Fruit fly (Drosophila melanogaster) whole organism, embryonic: ENCODE measurements around the gene gukh.

Source experiments
- Asciz ChIP-seq: fragments of 200-800 bp; sonication (Bioruptor generic); optimal IDR thresholded peaks from 2 replicates; lab custom pipeline; 2017; ENCODE audit warnings: missing biosample characterization, mild to moderate bottlenecking, missing genetic modification characterization, missing genetic modification reagents
- Atf3 ChIP-seq: fragments of 200-800 bp; sonication (Bioruptor generic); optimal IDR thresholded peaks from 3 replicates; lab custom pipeline; 2016; ENCODE audit warnings: missing biosample characterization, missing genetic modification characterization
- Blimp-1 ChIP-seq: fragments of 200-800 bp; sonication (Bioruptor generic); optimal IDR thresholded peaks from 3 replicates; lab custom pipeline; 2018; ENCODE audit warnings: missing biosample characterization, missing genetic modification characterization, mild to moderate bottlenecking, moderate library complexity, missing genetic modification reagents
- CG10147 ChIP-seq: fragments of 200-800 bp; sonication (Bioruptor generic); optimal IDR thresholded peaks from 2 replicates; lab custom pipeline; 2019; ENCODE audit warnings: missing biosample characterization, mild to moderate bottlenecking, missing genetic modification characterization, moderate library complexity
- CG10209 ChIP-seq: fragments of 200-800 bp; sonication (Bioruptor generic); optimal IDR thresholded peaks from 3 replicates; lab custom pipeline; 2017; ENCODE audit warnings: missing biosample characterization, mild to moderate bottlenecking, missing genetic modification characterization, missing genetic modification reagents
- CG11695 ChIP-seq: fragments of 200-800 bp; sonication (Bioruptor generic); IDR thresholded peaks from 3 replicates; pipeline ENCODE4 v1.3.6; 2022; ENCODE audit warnings: missing biosample characterization, missing genetic modification characterization
- CG12071 ChIP-seq: fragments of 200-800 bp; sonication (Bioruptor generic); optimal IDR thresholded peaks from 3 replicates; lab custom pipeline; 2018; ENCODE audit warnings: missing biosample characterization, mild to moderate bottlenecking, missing genetic modification characterization
- CG12744 ChIP-seq: fragments of 200-800 bp; sonication (Bioruptor generic); optimal IDR thresholded peaks from 2 replicates; lab custom pipeline; 2016; ENCODE audit warnings: missing biosample characterization, missing genetic modification characterization
- CG13624 ChIP-seq: fragments of 200-800 bp; sonication (Bioruptor generic); optimal IDR thresholded peaks from 2 replicates; lab custom pipeline; 2016; ENCODE audit warnings: missing biosample characterization, missing genetic modification characterization
- CG14667 ChIP-seq: fragments of 200-800 bp; sonication (Bioruptor generic); IDR thresholded peaks from 2 replicates; pipeline ENCODE4 v1.3.6; 2022; ENCODE audit warnings: missing biosample characterization, missing genetic modification characterization
- CG15073 ChIP-seq: fragments of 200-800 bp; sonication (Bioruptor generic); optimal IDR thresholded peaks from 2 replicates; lab custom pipeline; 2016; ENCODE audit warnings: missing biosample characterization, missing genetic modification characterization
- CG16813 ChIP-seq: fragments of 200-800 bp; sonication (Bioruptor generic); IDR thresholded peaks from 3 replicates; pipeline ENCODE4 v1.3.6; 2022; ENCODE audit warnings: missing biosample characterization, missing genetic modification characterization; ENCODE audit not compliant: partially characterized antibody
- CG16815 ChIP-seq: fragments of 200-800 bp; sonication (Bioruptor generic); optimal IDR thresholded peaks from 3 replicates; lab custom pipeline; 2017; ENCODE audit warnings: missing biosample characterization, mild to moderate bottlenecking, missing genetic modification characterization
- CG17829 ChIP-seq: fragments of 200-800 bp; optimal IDR thresholded peaks from 2 replicates; lab custom pipeline; 2019; ENCODE audit warnings: missing biosample characterization, mild to moderate bottlenecking, missing genetic modification characterization, moderate library complexity
- CG18476 ChIP-seq: fragments of 200-800 bp; sonication (Bioruptor generic); optimal IDR thresholded peaks from 2 replicates; lab custom pipeline; 2016; ENCODE audit warnings: missing biosample characterization, mild to moderate bottlenecking, missing genetic modification characterization
- CG3065 ChIP-seq: fragments of 200-800 bp; sonication (Bioruptor generic); optimal IDR thresholded peaks from 2 replicates; lab custom pipeline; 2016; ENCODE audit warnings: missing biosample characterization, missing genetic modification characterization
- CG31441 ChIP-seq: fragments of 200-800 bp; sonication (Bioruptor generic); IDR thresholded peaks from 2 replicates; pipeline ENCODE4 v1.3.6; 2022; ENCODE audit warnings: missing biosample characterization, missing genetic modification characterization
- CG6254 ChIP-seq: fragments of 200-800 bp; sonication (Bioruptor generic); optimal IDR thresholded peaks from 3 replicates; lab custom pipeline; 2017; ENCODE audit warnings: mild to moderate bottlenecking, missing biosample characterization, missing genetic modification reagents, missing genetic modification characterization
- CG6689 ChIP-seq: fragments of 200-800 bp; sonication (Bioruptor generic); IDR thresholded peaks from 2 replicates; pipeline ENCODE4 v1.3.6; 2022; ENCODE audit warnings: missing biosample characterization, missing genetic modification characterization
- CG7786 ChIP-seq: fragments of 200-800 bp; sonication (Bioruptor generic); optimal IDR thresholded peaks from 2 replicates; lab custom pipeline; 2016; ENCODE audit warnings: missing biosample characterization, missing genetic modification characterization
- CG8765 ChIP-seq: fragments of 200-800 bp; sonication (Bioruptor generic); IDR thresholded peaks from 2 replicates; pipeline ENCODE4 v1.3.6; 2022; ENCODE audit warnings: missing biosample characterization, missing genetic modification characterization
- Dek ChIP-seq: fragments of 200-800 bp; sonication (Bioruptor generic); optimal IDR thresholded peaks from 3 replicates; lab custom pipeline; 2019; ENCODE audit warnings: missing biosample characterization, mild to moderate bottlenecking, missing genetic modification characterization, moderate library complexity
- Dip2 ChIP-seq: fragments of 200-800 bp; sonication (Bioruptor generic); IDR thresholded peaks from 2 replicates; pipeline ENCODE4 v1.3.6; 2022; ENCODE audit warnings: missing biosample characterization, missing genetic modification characterization
- Drgx ChIP-seq: fragments of 200-800 bp; sonication (Bioruptor generic); IDR thresholded peaks from 2 replicates; pipeline ENCODE4 v1.3.6; 2022; ENCODE audit warnings: missing biosample characterization, missing genetic modification characterization
- Eip74EF ChIP-seq, 2 experiments: fragments of 200-800 bp in 1 of 2; fragments of >200 bp in 1 of 2; sonication (Bioruptor generic) in 1 of 2; optimal IDR thresholded peaks; 2 replicates each; lab custom pipeline; 2017 to 2019; ENCODE audit warnings: missing biosample characterization in 2 of 2, missing genetic modification characterization in 2 of 2, mild to moderate bottlenecking in 1 of 2, moderate library complexity in 1 of 2
- Ets65A ChIP-seq: fragments of 200-800 bp; sonication (Bioruptor generic); peaks from one replicate; lab custom pipeline; 2016; ENCODE audit warnings: missing biosample characterization, missing genetic modification characterization
- Gsc ChIP-seq: fragments of 200-800 bp; sonication (Bioruptor generic); IDR thresholded peaks from 2 replicates; pipeline ENCODE4 v1.3.6; 2022; ENCODE audit warnings: missing biosample characterization, missing genetic modification characterization
- HLH54F ChIP-seq: fragments of 200-800 bp; sonication (Bioruptor generic); optimal IDR thresholded peaks from 3 replicates; lab custom pipeline; 2016; ENCODE audit warnings: missing biosample characterization, missing genetic modification characterization
- Nf-YA ChIP-seq: fragments of 200-800 bp; sonication (Bioruptor generic); IDR thresholded peaks from 2 replicates; pipeline ENCODE4 v1.3.6; 2022; ENCODE audit warnings: missing biosample characterization, missing genetic modification characterization
- Nf-YC ChIP-seq: fragments of 200-800 bp; optimal IDR thresholded peaks from 3 replicates; lab custom pipeline; 2019; ENCODE audit warnings: missing biosample characterization, mild to moderate bottlenecking, missing genetic modification characterization, moderate library complexity
- Rx ChIP-seq: fragments of 200-800 bp; sonication (Bioruptor generic); IDR thresholded peaks from 2 replicates; pipeline ENCODE4 v1.3.6; 2022; ENCODE audit warnings: missing biosample characterization, missing genetic modification characterization
- aop ChIP-seq: fragments of 200-800 bp; sonication (Bioruptor generic); IDR thresholded peaks from 2 replicates; pipeline ENCODE4 v1.3.6; 2022; ENCODE audit warnings: missing biosample characterization, missing genetic modification characterization
- bab2 ChIP-seq: fragments of 200-800 bp; sonication (Bioruptor generic); optimal IDR thresholded peaks from 2 replicates; lab custom pipeline; 2016; ENCODE audit warnings: missing biosample characterization, missing genetic modification characterization
- dmrt99B ChIP-seq: fragments of 200-800 bp; sonication (Bioruptor generic); optimal IDR thresholded peaks from 2 replicates; lab custom pipeline; 2018; ENCODE audit warnings: missing biosample characterization, mild to moderate bottlenecking, missing genetic modification characterization, moderate library complexity
- dysf ChIP-seq: fragments of 200-800 bp; sonication (Bioruptor generic); IDR thresholded peaks from 3 replicates; pipeline ENCODE4 v1.3.6; 2022; ENCODE audit warnings: missing biosample characterization, missing genetic modification characterization
- grn ChIP-seq: fragments of 200-800 bp; sonication (Bioruptor generic); optimal IDR thresholded peaks from 3 replicates; lab custom pipeline; 2017; ENCODE audit warnings: missing biosample characterization, missing genetic modification characterization
- knrl ChIP-seq: fragments of 200-800 bp; sonication (Bioruptor generic); IDR thresholded peaks from 3 replicates; pipeline ENCODE4 v1.3.6; 2022; ENCODE audit warnings: missing biosample characterization, missing genetic modification characterization; ENCODE audit not compliant: partially characterized antibody
- lola ChIP-seq, 3 experiments: fragments of >200 bp in 2 of 3; fragments of 200-800 bp in 1 of 3; sonication (Bioruptor generic) in 1 of 3; optimal IDR thresholded peaks; 2 replicates each; lab custom pipeline; 2017 to 2019; ENCODE audit warnings: missing biosample characterization in 3 of 3, missing genetic modification characterization in 3 of 3, mild to moderate bottlenecking in 1 of 3, moderate library complexity in 1 of 3
- lov ChIP-seq, 2 experiments: fragments of 200-800 bp in 1 of 2; fragments of >200 bp in 1 of 2; sonication (Bioruptor generic) in 1 of 2; IDR thresholded peaks in 1 of 2; optimal IDR thresholded peaks in 1 of 2; 2 replicates in 1 of 2; 3 replicates in 1 of 2; pipeline versions ENCODE4 v1.3.6 to Lab custom; 2017 to 2022; ENCODE audit warnings: missing biosample characterization in 1 of 2, missing genetic modification characterization in 1 of 2
- nerfin-1 ChIP-seq: fragments of 200-800 bp; sonication (Bioruptor generic); optimal IDR thresholded peaks from 3 replicates; lab custom pipeline; 2019; ENCODE audit warnings: missing biosample characterization, mild to moderate bottlenecking, missing genetic modification characterization, moderate library complexity
- nmo ChIP-seq: fragments of 200-800 bp; sonication (Bioruptor generic); optimal IDR thresholded peaks from 2 replicates; lab custom pipeline; 2018; ENCODE audit warnings: missing biosample characterization, mild to moderate bottlenecking, missing genetic modification characterization, moderate library complexity
- repo ChIP-seq: fragments of 200-800 bp; sonication (Bioruptor generic); optimal IDR thresholded peaks from 2 replicates; lab custom pipeline; 2016; ENCODE audit warnings: missing biosample characterization, missing genetic modification characterization
- rib ChIP-seq: fragments of 200-800 bp; sonication (Bioruptor generic); IDR thresholded peaks from 2 replicates; pipeline ENCODE4 v1.3.6; 2022; ENCODE audit warnings: missing biosample characterization, missing genetic modification characterization
- sens-2 ChIP-seq: fragments of 200-800 bp; sonication (Bioruptor generic); IDR thresholded peaks from 2 replicates; pipeline ENCODE4 v1.3.6; 2022; ENCODE audit warnings: missing biosample characterization, missing genetic modification characterization
- sima ChIP-seq: fragments of 200-800 bp; sonication (Bioruptor generic); optimal IDR thresholded peaks from 2 replicates; lab custom pipeline; 2016; ENCODE audit warnings: missing biosample characterization, missing genetic modification characterization
- stwl ChIP-seq: fragments of 200-800 bp; sonication (Bioruptor generic); optimal IDR thresholded peaks from 3 replicates; lab custom pipeline; 2018; ENCODE audit warnings: missing biosample characterization, mild to moderate bottlenecking, missing genetic modification characterization, moderate library complexity
- tap ChIP-seq: fragments of 200-800 bp; optimal IDR thresholded peaks from 3 replicates; lab custom pipeline; 2019; ENCODE audit warnings: missing biosample characterization, mild to moderate bottlenecking, missing genetic modification characterization, moderate library complexity
- vnd ChIP-seq: fragments of 200-800 bp; sonication (Bioruptor generic); IDR thresholded peaks from 3 replicates; pipeline ENCODE4 v1.3.6; 2022; ENCODE audit warnings: missing biosample characterization, missing genetic modification characterization; ENCODE audit not compliant: partially characterized antibody

gukh gene

dm6 chr3R:19014742-19015422, 31.1 kb downstream of the gukh start (continued):
- TF ChIP-seq Eip74EF (GFP tag; optimal IDR thresholded peaks at IDR 0.05; lab: Kevin White, UChicago) (peak in 1 of 2 experiments; percentile 70), grn (GFP tag; lab: Kevin White, UChicago) (no peak), tap (tag; lab: Kevin White, UChicago) (peak; percentile 48), nerfin-1 (tag; lab: Kevin White, UChicago) (peak; percentile 20), Nf-YC (tag; lab: Kevin White, UChicago) (no peak), lov (optimal IDR thresholded peaks at IDR 0.05; lab: Kevin White, UChicago) (no peak), lov (GFP tag; IDR thresholded peaks at IDR 0.05; lab: Robert Waterston, UW) (no peak), bab2 (GFP tag; lab: Kevin White, UChicago) (no peak), CG7786 (GFP tag; lab: Kevin White, UChicago) (no peak), Atf3 (GFP tag; lab: Kevin White, UChicago) (no peak), CG18476 (no peak), CG3065 (peak; percentile 17), vnd (GFP tag; lab: Robert Waterston, UW) (no peak), sima (GFP tag; lab: Kevin White, UChicago) (no peak), Nf-YA (GFP tag; lab: Robert Waterston, UW) (no peak), nmo (GFP tag; lab: Kevin White, UChicago) (peak; percentile 69), lola (GFP tag; optimal IDR thresholded peaks at IDR 0.05; lab: Kevin White, UChicago) (peak in 1 of 3 experiments; percentile 38), CG8765 (GFP tag; lab: Robert Waterston, UW) (no peak), aop (GFP tag; lab: Robert Waterston, UW) (no peak), CG12744 (GFP tag; lab: Kevin White, UChicago) (no peak), CG10147 (peak; percentile 15), CG11695 (GFP tag; lab: Robert Waterston, UW) (0 out of 3 replicates have a peak, but pooled peaks have one; percentile 35), CG13624 (GFP tag; lab: Kevin White, UChicago) (no peak), CG10209 (GFP tag; lab: Kevin White, UChicago) (peak; percentile 37), CG16813 (GFP tag; lab: Robert Waterston, UW) (no peak), Ets65A (GFP tag; lab: Kevin White, UChicago) (peak; percentile 1), repo (GFP tag; lab: Kevin White, UChicago) (no peak), CG6689 (GFP tag; lab: Robert Waterston, UW) (peak; percentile 65; the same call in 1 of the 2 replicates), CG16815 (GFP tag; lab: Kevin White, UChicago) (no peak), Blimp-1 (GFP tag; lab: Kevin White, UChicago) (peak; percentile 72), Asciz (GFP tag; lab: Kevin White, UChicago) (peak; percentile 26), Dip2 (GFP tag; lab: Robert Waterston, UW) (no peak), Dek (tag; lab: Kevin White, UChicago) (no peak), Gsc (GFP tag; lab: Robert Waterston, UW) (no peak), Drgx (peak; percentile 66), HLH54F (GFP tag; lab: Kevin White, UChicago) (no peak), dysf (GFP tag; lab: Robert Waterston, UW) (peak; percentile 45; the same call in 1 of the 3 replicates), rib (GFP tag; lab: Robert Waterston, UW) (no peak), CG17829 (peak; percentile 53), knrl (GFP tag; lab: Robert Waterston, UW) (no peak), dmrt99B (tag; lab: Kevin White, UChicago) (peak; percentile 70), CG12071 (no peak), CG31441 (peak; percentile 66), CG6254 (GFP tag; lab: Kevin White, UChicago) (peak; percentile 59), Rx (GFP tag; lab: Robert Waterston, UW) (0 out of 2 replicates have a peak, but pooled peaks have one; percentile 2), CG15073 (no peak), stwl (no peak), sens-2 (GFP tag; lab: Robert Waterston, UW) (no peak), CG14667 (GFP tag; lab: Robert Waterston, UW) (0 out of 2 replicates have a peak, but pooled peaks have one; percentile 20)
